Worm (Caenorhabditis elegans): Measurements from ENCODE around the gene nrde-3.

Gene nrde-3

ce11 chrX:325597-326161 lies 46.4 kb upstream of the nrde-3 start, which contains the start of gene M02E1.1 (continued):
- TF ChIP-seq egl-27 (tag; optimal IDR thresholded peaks at IDR 0.05) (no peak), mep-1 (tag; optimal IDR thresholded peaks at IDR 0.05) (peak; percentile 77), C16A3.4 (tag; optimal IDR thresholded peaks at IDR 0.05) (peak; percentile 9), unc-130 (tag; optimal IDR thresholded peaks at IDR 0.05) (no peak), hpl-2 (GFP tag; optimal IDR thresholded peaks at IDR 0.05) (no peak), C34B4.2 (tag; optimal IDR thresholded peaks at IDR 0.05) (no peak), tlp-1 (tag; optimal IDR thresholded peaks at IDR 0.05) (no peak), ama-1 (optimal IDR thresholded peaks at IDR 0.05) (no peak), efl-3 (GFP tag; optimal IDR thresholded peaks at IDR 0.05) (no peak), egl-13 (tag; optimal IDR thresholded peaks at IDR 0.05) (no peak), dsc-1 (tag; optimal IDR thresholded peaks at IDR 0.05) (peak; percentile 20), hlh-4 (tag; optimal IDR thresholded peaks at IDR 0.05) (no peak), mdl-1 (tag; optimal IDR thresholded peaks at IDR 0.05) (peak in 1 of 2 experiments; percentile 42), grh-1 (GFP tag; IDR thresholded peaks at IDR 0.05) (no peak), lin-15B (tag; optimal IDR thresholded peaks at IDR 0.05) (no peak), ceh-63 (GFP tag; optimal IDR thresholded peaks at IDR 0.05) (no peak), skn-1 (tag; optimal IDR thresholded peaks at IDR 0.05) (no peak), pqm-1 (tag; optimal IDR thresholded peaks at IDR 0.05) (no peak), lir-3 (tag; optimal IDR thresholded peaks at IDR 0.05; ENCODE audit: poor library complexity) (no peak), efl-1 (optimal IDR thresholded peaks at IDR 0.05) (peak in 1 of 2 experiments; percentile 22), efl-1 (GFP tag; optimal IDR thresholded peaks at IDR 0.05 in 1 of 2) (peak; percentile 20 to 55), lin-39 (tag; optimal IDR thresholded peaks at IDR 0.05) (no peak), ztf-11 (tag; optimal IDR thresholded peaks at IDR 0.05) (no peak), fkh-10 (GFP tag; optimal IDR thresholded peaks at IDR 0.05) (no peak), ceh-90 (tag; optimal IDR thresholded peaks at IDR 0.05) (no peak), nhr-47 (tag; optimal IDR thresholded peaks at IDR 0.05) (peak; percentile 51), fkh-4 (tag; optimal IDR thresholded peaks at IDR 0.05; ENCODE audit: borderline replicate concordance) (no peak), unc-86 (tag; optimal IDR thresholded peaks at IDR 0.05) (no peak), sox-4 (tag; optimal IDR thresholded peaks at IDR 0.05) (no peak), snu-23 (GFP tag; optimal IDR thresholded peaks at IDR 0.05) (peak; percentile 45), lsy-2 (tag; optimal IDR thresholded peaks at IDR 0.05) (peak; percentile 22 to 51), ceh-8 (GFP tag; optimal IDR thresholded peaks at IDR 0.05) (no peak), nhr-28 (tag; optimal IDR thresholded peaks at IDR 0.05) (no peak), fos-1 (tag; optimal IDR thresholded peaks at IDR 0.05) (no peak)

DNA sequence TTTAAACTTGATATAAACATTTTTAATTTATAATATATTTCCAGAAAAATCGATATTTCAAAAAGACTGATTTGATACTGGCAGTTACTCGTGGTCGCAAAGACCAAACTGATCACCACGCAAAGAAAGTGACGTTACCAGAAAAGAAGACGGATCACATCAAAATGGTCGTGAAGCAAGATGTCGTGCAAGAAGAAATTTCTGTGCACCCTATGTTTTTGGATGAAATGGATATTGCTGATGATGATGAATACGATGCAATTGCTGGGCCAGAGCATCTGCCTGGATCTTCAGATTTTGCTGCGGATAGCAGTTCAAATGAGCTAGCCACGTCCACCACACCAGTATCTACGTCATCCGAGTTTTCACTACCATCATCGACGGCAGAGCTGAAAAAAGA lies 43.3 kb upstream of the nrde-3 start:
- TF ChIP-seq aly-2 (tag; optimal IDR thresholded peaks at IDR 0.05), result no peak
- TF ChIP-seq aha-1 (tag; optimal IDR thresholded peaks at IDR 0.05), result no peak
- no peak for TF ChIP-seq unc-30 (tag; optimal IDR thresholded peaks at IDR 0.05)
- no peak for TF ChIP-seq ama-1 (optimal IDR thresholded peaks at IDR 0.05)
- no peak for TF ChIP-seq nhr-11 (tag; optimal IDR thresholded peaks at IDR 0.05)
- no peak for TF ChIP-seq ceh-90 (tag; optimal IDR thresholded peaks at IDR 0.05)
- no peak for TF ChIP-seq irx-1 (tag; optimal IDR thresholded peaks at IDR 0.05)
- no peak for TF ChIP-seq mdl-1 (tag; optimal IDR thresholded peaks at IDR 0.05)
- no peak for TF ChIP-seq unc-98 (GFP tag; IDR thresholded peaks at IDR 0.05)
- TF ChIP-seq nhr-20 (tag; optimal IDR thresholded peaks at IDR 0.05), result no peak
- no peak for TF ChIP-seq ceh-82 (tag; optimal IDR thresholded peaks at IDR 0.05)
- no peak for TF ChIP-seq xbp-1 (tag; optimal IDR thresholded peaks at IDR 0.05)
- no peak for TF ChIP-seq isw-1 (GFP tag; IDR thresholded peaks at IDR 0.05)
- TF ChIP-seq C16A3.4 (tag; optimal IDR thresholded peaks at IDR 0.05), result no peak
- no peak for TF ChIP-seq hlh-17 (GFP tag; optimal IDR thresholded peaks at IDR 0.05; ENCODE audit: borderline replicate concordance)
- TF ChIP-seq nhr-77 (tag; optimal IDR thresholded peaks at IDR 0.05), result no peak
- no peak for TF ChIP-seq snu-23 (GFP tag; optimal IDR thresholded peaks at IDR 0.05)
